Fruit fly (Drosophila melanogaster) whole organism, embryonic: ENCODE measurements around the gene unc-4.

Experiments used
- Bdp1 ChIP-seq: fragments of 200-800 bp; sonication (Bioruptor generic); optimal IDR thresholded peaks from 3 replicates; lab custom pipeline; 2016; ENCODE audit warnings: missing biosample characterization, missing genetic modification characterization
- CG10147 ChIP-seq: fragments of 200-800 bp; sonication (Bioruptor generic); optimal IDR thresholded peaks from 2 replicates; lab custom pipeline; 2019; ENCODE audit warnings: missing biosample characterization, mild to moderate bottlenecking, missing genetic modification characterization, moderate library complexity
- CG14441 ChIP-seq: fragments of 200-800 bp; sonication (Bioruptor generic); IDR thresholded peaks from 2 replicates; pipeline ENCODE4 v1.3.6; 2022; ENCODE audit warnings: missing biosample characterization, missing genetic modification characterization
- CG1603 ChIP-seq: fragments of 200-800 bp; sonication (Bioruptor generic); optimal IDR thresholded peaks from 2 replicates; lab custom pipeline; 2019; ENCODE audit warnings: missing biosample characterization, mild to moderate bottlenecking, missing genetic modification characterization, moderate library complexity
- CG32767 ChIP-seq: fragments of 200-800 bp; sonication (Bioruptor generic); IDR thresholded peaks from 2 replicates; pipeline ENCODE4 v1.3.6; 2022; ENCODE audit warnings: missing biosample characterization, missing genetic modification characterization
- CG34376 ChIP-seq: fragments of 200-800 bp; sonication (Bioruptor generic); optimal IDR thresholded peaks from 2 replicates; lab custom pipeline; 2018; ENCODE audit warnings: missing biosample characterization, mild to moderate bottlenecking, missing genetic modification characterization
- CG4854 ChIP-seq: fragments of 200-800 bp; sonication (Bioruptor generic); optimal IDR thresholded peaks from 2 replicates; lab custom pipeline; 2016; ENCODE audit warnings: missing biosample characterization, missing genetic modification characterization, inconsistent platforms
- CG6175 ChIP-seq: fragments of 200-800 bp; sonication (Bioruptor generic); IDR thresholded peaks from 3 replicates; pipeline ENCODE4 v1.3.6; 2022; ENCODE audit warnings: missing biosample characterization, missing genetic modification characterization
- CG6791 ChIP-seq: fragments of 200-800 bp; sonication (Bioruptor generic); IDR thresholded peaks from 3 replicates; pipeline ENCODE4 v1.3.6; 2022; ENCODE audit warnings: missing biosample characterization, missing genetic modification characterization; ENCODE audit not compliant: partially characterized antibody
- CG7556 ChIP-seq: fragments of 200-800 bp; sonication (Bioruptor generic); optimal IDR thresholded peaks from 2 replicates; lab custom pipeline; 2017; ENCODE audit warnings: missing biosample characterization, mild to moderate bottlenecking, missing genetic modification characterization
- CTCF ChIP-seq: fragments of 200-800 bp; sonication (Bioruptor generic); optimal IDR thresholded peaks from 2 replicates; lab custom pipeline; 2017; ENCODE audit warnings: missing biosample characterization, mild to moderate bottlenecking, missing genetic modification characterization, moderate library complexity
- D19B ChIP-seq: fragments of 200-800 bp; sonication (Bioruptor generic); optimal IDR thresholded peaks from 2 replicates; lab custom pipeline; 2017; ENCODE audit warnings: missing biosample characterization, mild to moderate bottlenecking, missing genetic modification characterization
- Dek ChIP-seq: fragments of 200-800 bp; sonication (Bioruptor generic); optimal IDR thresholded peaks from 3 replicates; lab custom pipeline; 2019; ENCODE audit warnings: missing biosample characterization, mild to moderate bottlenecking, missing genetic modification characterization, moderate library complexity
- Dip2 ChIP-seq: fragments of 200-800 bp; sonication (Bioruptor generic); IDR thresholded peaks from 2 replicates; pipeline ENCODE4 v1.3.6; 2022; ENCODE audit warnings: missing biosample characterization, missing genetic modification characterization
- E2f1 ChIP-seq: fragments of 200-800 bp; sonication (Bioruptor generic); IDR thresholded peaks from 2 replicates; pipeline ENCODE4 v1.3.6; 2022; ENCODE audit warnings: missing biosample characterization, missing genetic modification characterization
- HmgD ChIP-seq: fragments of 200-800 bp; sonication (Bioruptor generic); optimal IDR thresholded peaks from 3 replicates; lab custom pipeline; 2016; ENCODE audit warnings: missing biosample characterization, missing genetic modification characterization
- Hr3 ChIP-seq: fragments of 200-800 bp; sonication (Bioruptor generic); optimal IDR thresholded peaks from 3 replicates; lab custom pipeline; 2016; ENCODE audit warnings: missing biosample characterization, missing genetic modification characterization
- Hr51 ChIP-seq, 2 experiments: fragments of 200-800 bp; sonication (Bioruptor generic); optimal IDR thresholded peaks; 2 replicates in 1 of 2; 3 replicates in 1 of 2; lab custom pipeline; 2016 to 2018; ENCODE audit warnings: missing biosample characterization in 2 of 2, missing genetic modification characterization in 2 of 2, mild to moderate bottlenecking in 1 of 2, moderate library complexity in 1 of 2
- Hsf ChIP-seq: fragments of 200-800 bp; sonication (Bioruptor generic); optimal IDR thresholded peaks from 3 replicates; lab custom pipeline; 2016; ENCODE audit warnings: missing biosample characterization, missing genetic modification characterization
- MESR4 ChIP-seq: fragments of 200-800 bp; sonication (Bioruptor generic); optimal IDR thresholded peaks from 2 replicates; lab custom pipeline; 2018; ENCODE audit warnings: missing biosample characterization, mild to moderate bottlenecking, missing genetic modification characterization, moderate library complexity
- Meics ChIP-seq: fragments of 200-800 bp; sonication (Bioruptor generic); optimal IDR thresholded peaks from 2 replicates; lab custom pipeline; 2017; ENCODE audit warnings: missing biosample characterization, mild to moderate bottlenecking, missing genetic modification characterization
- Nf-YB ChIP-seq: fragments of 200-800 bp; sonication (Bioruptor generic); optimal IDR thresholded peaks from 3 replicates; lab custom pipeline; 2019; ENCODE audit warnings: missing biosample characterization, mild to moderate bottlenecking, missing genetic modification characterization, moderate library complexity
- NfI ChIP-seq: fragments of 200-800 bp; sonication (Bioruptor generic); optimal IDR thresholded peaks from 3 replicates; lab custom pipeline; 2018; ENCODE audit warnings: missing biosample characterization, mild to moderate bottlenecking, missing genetic modification characterization, moderate library complexity
- Ravus ChIP-seq: fragments of 200-800 bp; sonication (Bioruptor generic); IDR thresholded peaks from 2 replicates; pipeline ENCODE4 v1.3.6; 2022; ENCODE audit warnings: missing biosample characterization, missing genetic modification characterization
- Sry-β ChIP-seq: fragments of 200-800 bp; sonication (Bioruptor generic); optimal IDR thresholded peaks from 2 replicates; lab custom pipeline; 2018; ENCODE audit warnings: missing biosample characterization, mild to moderate bottlenecking, missing genetic modification characterization, moderate library complexity
- Stat92E ChIP-seq, 3 experiments: fragments of >200 bp in 2 of 3; fragments of 200-800 bp in 1 of 3; sonication (Bioruptor generic) in 1 of 3; optimal IDR thresholded peaks; 2 replicates each; lab custom pipeline; 2017 to 2019; ENCODE audit warnings: missing biosample characterization in 3 of 3, missing genetic modification characterization in 3 of 3, mild to moderate bottlenecking in 1 of 3, moderate library complexity in 1 of 3
- ac ChIP-seq: fragments of 200-800 bp; sonication (Bioruptor generic); optimal IDR thresholded peaks from 3 replicates; lab custom pipeline; 2017; ENCODE audit warnings: missing biosample characterization, mild to moderate bottlenecking, missing genetic modification characterization
- ap ChIP-seq: fragments of 200-800 bp; sonication (Bioruptor generic); IDR thresholded peaks from 2 replicates; pipeline ENCODE4 v1.3.6; 2022; ENCODE audit warnings: missing biosample characterization, missing genetic modification characterization
- ase ChIP-seq: fragments of 200-800 bp; sonication (Bioruptor generic); IDR thresholded peaks from 3 replicates; pipeline ENCODE4 v1.3.6; 2022; ENCODE audit warnings: missing biosample characterization, missing genetic modification characterization
- bbx ChIP-seq: fragments of 200-800 bp; sonication (Bioruptor generic); IDR thresholded peaks from 2 replicates; pipeline ENCODE4 v1.3.6; 2022; ENCODE audit warnings: missing biosample characterization, missing genetic modification characterization; ENCODE audit not compliant: partially characterized antibody
- bigmax ChIP-seq: fragments of 200-800 bp; sonication (Bioruptor generic); optimal IDR thresholded peaks from 2 replicates; lab custom pipeline; 2018; ENCODE audit warnings: missing biosample characterization, mild to moderate bottlenecking, missing genetic modification characterization
- chinmo ChIP-seq: fragments of 200-800 bp; sonication (Bioruptor generic); IDR thresholded peaks from 4 replicates; pipeline ENCODE4 v1.3.6; 2022; ENCODE audit warnings: missing biosample characterization, missing genetic modification characterization; ENCODE audit not compliant: partially characterized antibody
- dimm ChIP-seq: fragments of 200-800 bp; sonication (Bioruptor generic); IDR thresholded peaks from 2 replicates; pipeline ENCODE4 v1.3.6; 2022; ENCODE audit warnings: missing biosample characterization, missing genetic modification characterization
- dm ChIP-seq: fragments of 200-800 bp; sonication (Bioruptor generic); optimal IDR thresholded peaks from 3 replicates; lab custom pipeline; 2016; ENCODE audit warnings: missing biosample characterization, missing genetic modification characterization
- dpn ChIP-seq, 2 experiments: fragments of 200-800 bp; sonication (Bioruptor generic); optimal IDR thresholded peaks; 3 replicates each; lab custom pipeline; 2016; ENCODE audit warnings: missing biosample characterization in 2 of 2, missing genetic modification characterization in 2 of 2
- exex ChIP-seq: fragments of 200-800 bp; sonication (Bioruptor generic); optimal IDR thresholded peaks from 4 replicates; lab custom pipeline; 2018; ENCODE audit warnings: missing biosample characterization, mild to moderate bottlenecking, missing genetic modification characterization, moderate library complexity
- lbe ChIP-seq: fragments of 200-800 bp; sonication (Bioruptor generic); optimal IDR thresholded peaks from 2 replicates; lab custom pipeline; 2016; ENCODE audit warnings: missing biosample characterization, mild to moderate bottlenecking, missing genetic modification characterization
- luna ChIP-seq: fragments of 200-800 bp; sonication (Bioruptor generic); optimal IDR thresholded peaks from 2 replicates; lab custom pipeline; 2016; ENCODE audit warnings: missing biosample characterization, missing genetic modification characterization
- mam ChIP-seq: fragments of 200-800 bp; sonication (Bioruptor generic); optimal IDR thresholded peaks from 3 replicates; lab custom pipeline; 2016; ENCODE audit warnings: missing biosample characterization, missing genetic modification characterization
- pan ChIP-seq, 4 experiments: fragments of >200 bp in 3 of 4; fragments of 200-800 bp in 1 of 4; sonication (Bioruptor generic) in 1 of 4; optimal IDR thresholded peaks in 3 of 4; IDR thresholded peaks in 1 of 4; 2 replicates each; pipeline versions ENCODE4 v1.3.6 to Lab custom; 2017 to 2022; ENCODE audit warnings: missing biosample characterization in 2 of 4, missing genetic modification characterization in 2 of 4, mixed read lengths in 1 of 4
- pum ChIP-seq: fragments of 200-800 bp; sonication (Bioruptor generic); optimal IDR thresholded peaks from 2 replicates; lab custom pipeline; 2016; ENCODE audit warnings: missing biosample characterization, missing genetic modification characterization
- ranshi ChIP-seq: fragments of 200-800 bp; sonication (Bioruptor generic); IDR thresholded peaks from 2 replicates; pipeline ENCODE4 v1.3.6; 2022; ENCODE audit warnings: missing biosample characterization, missing genetic modification characterization
- row ChIP-seq: fragments of 200-800 bp; sonication (Bioruptor generic); IDR thresholded peaks from 3 replicates; pipeline ENCODE4 v1.3.6; 2022; ENCODE audit warnings: missing biosample characterization, missing genetic modification characterization
- sens-2 ChIP-seq: fragments of 200-800 bp; sonication (Bioruptor generic); IDR thresholded peaks from 2 replicates; pipeline ENCODE4 v1.3.6; 2022; ENCODE audit warnings: missing biosample characterization, missing genetic modification characterization
- seq ChIP-seq: fragments of 200-800 bp; sonication (Bioruptor generic); IDR thresholded peaks from 2 replicates; pipeline ENCODE4 v1.3.6; 2022; ENCODE audit warnings: missing biosample characterization, missing genetic modification characterization
- tgo ChIP-seq: fragments of 200-800 bp; sonication (Bioruptor generic); IDR thresholded peaks from 3 replicates; pipeline ENCODE4 v1.3.6; 2022; ENCODE audit warnings: missing biosample characterization, missing genetic modification characterization
- tup ChIP-seq: fragments of 200-800 bp; sonication (Bioruptor generic); optimal IDR thresholded peaks from 2 replicates; lab custom pipeline; 2016; ENCODE audit warnings: missing biosample characterization, mild to moderate bottlenecking, missing genetic modification characterization, moderate library complexity
- unpg ChIP-seq: fragments of 200-800 bp; sonication (Bioruptor generic); optimal IDR thresholded peaks from 3 replicates; lab custom pipeline; 2018; ENCODE audit warnings: missing biosample characterization, mild to moderate bottlenecking, missing genetic modification characterization, moderate library complexity
- yki ChIP-seq: fragments of >200 bp; optimal IDR thresholded peaks from 3 replicates; lab custom pipeline; 2018

The unc-4 gene

dm6 chrX:17737812-17738473, 30.4 kb upstream of the unc-4 start (continued):
- TF ChIP-seq exex (tag; lab: Kevin White, UChicago) (no peak), CG34376 (GFP tag; lab: Kevin White, UChicago) (peak; percentile 26), Stat92E (GFP tag; optimal IDR thresholded peaks at IDR 0.05; lab: Kevin White, UChicago) (no peak), CG32767 (no peak), unpg (GFP tag; lab: Kevin White, UChicago) (peak; percentile 67), dimm (GFP tag; lab: Robert Waterston, UW) (no peak), CG7556 (GFP tag; lab: Kevin White, UChicago) (peak; percentile 72), E2f1 (no peak), MESR4 (peak; percentile 38), pum (GFP tag; lab: Kevin White, UChicago) (no peak), CG6791 (GFP tag; lab: Robert Waterston, UW) (peak; percentile 95), Ravus (GFP tag; lab: Robert Waterston, UW) (no peak), ap (GFP tag; lab: Robert Waterston, UW) (0 out of 2 replicates have a peak, but pooled peaks have one; percentile 19), sens-2 (0 out of 2 replicates have a peak, but pooled peaks have one; percentile 22), pan (optimal IDR thresholded peaks at IDR 0.05; lab: Kevin White, UChicago) (no peak), pan (GFP tag; optimal IDR thresholded peaks at IDR 0.05 in 1 of 2, IDR thresholded peaks at IDR 0.05 in 1 of 2) (peak in 1 of 2 experiments; percentile 61), ranshi (GFP tag; lab: Robert Waterston, UW) (0 out of 2 replicates have a peak, but pooled peaks have one; percentile 44), Bdp1 (GFP tag; lab: Kevin White, UChicago) (peak; percentile 42), mam (GFP tag; lab: Kevin White, UChicago) (peak; percentile 28), Hsf (GFP tag; lab: Kevin White, UChicago) (no peak), NfI (peak; percentile 37), Dek (tag; lab: Kevin White, UChicago) (peak; percentile 9), luna (no peak), CG4854 (no peak), dm (GFP tag; lab: Kevin White, UChicago) (peak; percentile 51), lbe (GFP tag; lab: Kevin White, UChicago) (no peak), tgo (GFP tag; lab: Robert Waterston, UW) (peak; percentile 52; the same call in 1 of the 3 replicates), ac (GFP tag; lab: Kevin White, UChicago) (no peak), Dip2 (GFP tag; lab: Robert Waterston, UW) (no peak), bigmax (no peak), Sry-β (GFP tag; lab: Kevin White, UChicago) (no peak), Nf-YB (GFP tag; lab: Kevin White, UChicago) (no peak), Hr3 (GFP tag; lab: Kevin White, UChicago) (peak; percentile 64), HmgD (GFP tag; lab: Kevin White, UChicago) (peak; percentile 61), yki (lab: Kevin White, UChicago) (peak; percentile 25), row (GFP tag; lab: Robert Waterston, UW) (peak; percentile 74), CTCF (no peak), D19B (GFP tag; lab: Kevin White, UChicago) (no peak), Hr51 (GFP tag; optimal IDR thresholded peaks at IDR 0.05; lab: Kevin White, UChicago) (peak in 1 of 2 experiments; percentile 74), Meics (GFP tag; lab: Kevin White, UChicago) (peak; percentile 71), bbx (peak; percentile 95), CG14441 (GFP tag; lab: Robert Waterston, UW) (no peak), ase (GFP tag; lab: Robert Waterston, UW) (peak; percentile 25; the same call in 1 of the 3 replicates), dpn (GFP tag; optimal IDR thresholded peaks at IDR 0.05; lab: Kevin White, UChicago) (peak; percentile 32 to 35), CG10147 (GFP tag; lab: Kevin White, UChicago) (peak; percentile 2), tup (no peak), CG1603 (peak; percentile 61), seq (GFP tag; lab: Robert Waterston, UW) (0 out of 2 replicates have a peak, but pooled peaks have one; percentile 14), chinmo (GFP tag; lab: Robert Waterston, UW) (peak; percentile 95), CG6175 (GFP tag; lab: Robert Waterston, UW) (no peak)
